Worm (Caenorhabditis elegans) whole organism, late embryonic: Measurements from ENCODE around the gene ceh-22.

Experiments
- K02D7.2 ChIP-seq: sonication (generic microtip); optimal IDR thresholded peaks from 2 replicates; lab custom pipeline; 2017; ENCODE audit warnings: mild to moderate bottlenecking, missing genetic modification characterization, missing compliant biosample characterization
- ama-1 ChIP-seq: fragments of 150-350 bp; optimal IDR thresholded peaks from 2 replicates; lab custom pipeline; 2014
- dve-1 ChIP-seq: sonication (generic microtip); optimal IDR thresholded peaks from 2 replicates; lab custom pipeline; 2017; ENCODE audit warnings: antibody characterized with exemption, mild to moderate bottlenecking, missing genetic modification characterization, missing compliant biosample characterization
- elt-2 ChIP-seq: sonication (generic microtip); optimal IDR thresholded peaks from 2 replicates; lab custom pipeline; 2016; ENCODE audit warnings: missing genetic modification reagents, missing genetic modification characterization, missing compliant biosample characterization
- madf-2 ChIP-seq: sonication (generic microtip); optimal IDR thresholded peaks from 2 replicates; lab custom pipeline; 2017; ENCODE audit warnings: missing genetic modification characterization, missing compliant biosample characterization
- nhr-232 ChIP-seq: sonication (generic microtip); optimal IDR thresholded peaks from 2 replicates; lab custom pipeline; 2016; ENCODE audit warnings: missing genetic modification characterization, missing compliant biosample characterization
- pag-3 ChIP-seq: sonication (generic microtip); optimal IDR thresholded peaks from 2 replicates; lab custom pipeline; 2016; ENCODE audit warnings: missing compliant biosample characterization, missing genetic modification characterization, borderline replicate concordance
- syd-9 ChIP-seq: sonication (generic microtip); optimal IDR thresholded peaks from 2 replicates; lab custom pipeline; 2016; ENCODE audit warnings: mild to moderate bottlenecking, missing genetic modification characterization, moderate library complexity, missing compliant biosample characterization
- unc-86 ChIP-seq: sonication (generic microtip); optimal IDR thresholded peaks from 2 replicates; lab custom pipeline; 2016; ENCODE audit warnings: missing genetic modification characterization, missing compliant biosample characterization

DNA sequence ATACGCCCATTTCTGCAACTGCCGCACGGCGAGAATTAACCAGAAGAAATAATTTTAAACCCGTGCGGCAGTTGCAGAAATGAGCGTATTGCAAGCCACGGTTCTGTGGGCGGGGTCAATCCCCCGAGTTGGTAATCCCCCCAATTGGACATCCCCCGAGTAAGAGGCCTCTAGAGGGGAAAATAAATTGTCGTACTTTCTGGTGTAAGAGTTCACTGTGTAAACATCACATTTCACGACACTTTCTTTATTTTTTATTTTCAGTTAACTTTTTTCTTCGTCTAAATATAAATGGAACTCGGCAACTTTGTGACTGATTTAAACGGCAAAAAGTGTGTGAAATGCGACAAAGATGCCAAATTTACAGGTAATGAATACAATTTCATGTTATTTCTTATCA lies 13.8 kb upstream of the ceh-22 start, which contains the start of gene tut-2:
- TF ChIP-seq pag-3 (tag; lab: Kevin White, UChicago) = no peak
- TF ChIP-seq syd-9 (tag; lab: Kevin White, UChicago) = no peak
- TF ChIP-seq unc-86 (tag; lab: Kevin White, UChicago) = no peak
- no peak for TF ChIP-seq dve-1 (tag; lab: Kevin White, UChicago)
- TF ChIP-seq K02D7.2 (tag; lab: Kevin White, UChicago) = no peak
- no peak for TF ChIP-seq elt-2 (tag; lab: Kevin White, UChicago)
- no peak for TF ChIP-seq nhr-232 (tag; lab: Kevin White, UChicago)
- TF ChIP-seq madf-2 (tag; lab: Kevin White, UChicago) = no peak
- no peak for TF ChIP-seq ama-1
